Fruit fly (Drosophila melanogaster): ENCODE results near the gene CG2162.

The CG2162 gene

dm6 chr3L:3052110-3052871 lies 17.3 kb downstream of the CG2162 start, which contains the start of gene CG1271 (continued):
- TF ChIP-seq CrebB (tag; optimal IDR thresholded peaks at IDR 0.05) (peak; percentile 3), CG2199 (GFP tag; IDR thresholded peaks at IDR 0.05) (no peak), TFAM (GFP tag; optimal IDR thresholded peaks at IDR 0.05) (no peak), cas (GFP tag; IDR thresholded peaks at IDR 0.05) (no peak), Taf1 (GFP tag; IDR thresholded peaks at IDR 0.05) (peak; percentile 21; the same call in 1 of the 2 replicates), hbn (GFP tag; IDR thresholded peaks at IDR 0.05; ENCODE audit: partially characterized antibody) (no peak), CG3847 (GFP tag; IDR thresholded peaks at IDR 0.05) (peak; percentile 80), hth (optimal IDR thresholded peaks at IDR 0.05) (no peak), Neu2 (GFP tag; optimal IDR thresholded peaks at IDR 0.05; ENCODE audit: borderline replicate concordance) (peak; percentile 28), bab2 (GFP tag; optimal IDR thresholded peaks at IDR 0.05) (peak; percentile 72), ash1 (GFP tag; optimal IDR thresholded peaks at IDR 0.05) (no peak), CG17186 (GFP tag; optimal IDR thresholded peaks at IDR 0.05) (peak; percentile 86), wdn (GFP tag; IDR thresholded peaks at IDR 0.05) (peak; percentile 15; the same call in 1 of the 2 replicates), repo (GFP tag; optimal IDR thresholded peaks at IDR 0.05) (peak; percentile 38), cad (GFP tag; optimal IDR thresholded peaks at IDR 0.05) (no peak), Hey (tag; optimal IDR thresholded peaks at IDR 0.05) (no peak), C15 (GFP tag; IDR thresholded peaks at IDR 0.05) (0 out of 3 replicates have a peak, but pooled peaks have one; percentile 45), CG8281 (tag; optimal IDR thresholded peaks at IDR 0.05) (peak; percentile 23), Ssrp (tag; optimal IDR thresholded peaks at IDR 0.05) (peak; percentile 30), CG3407 (GFP tag; optimal IDR thresholded peaks at IDR 0.05) (no peak), exex (tag; optimal IDR thresholded peaks at IDR 0.05) (peak; percentile 80), pita (GFP tag; optimal IDR thresholded peaks at IDR 0.05) (no peak), CG3281 (GFP tag; optimal IDR thresholded peaks at IDR 0.05) (peak; percentile 74), Hr78 (GFP tag; optimal IDR thresholded peaks at IDR 0.05) (no peak), insv (GFP tag; optimal IDR thresholded peaks at IDR 0.05) (peak in 1 of 2 experiments; percentile 21), CG7987 (GFP tag; optimal IDR thresholded peaks at IDR 0.05) (peak; percentile 17), CG11398 (GFP tag; optimal IDR thresholded peaks at IDR 0.05) (no peak), Lhr (GFP tag; optimal IDR thresholded peaks at IDR 0.05) (peak; percentile 32), da (GFP tag; optimal IDR thresholded peaks at IDR 0.05) (peak; percentile 34), Six4 (GFP tag; optimal IDR thresholded peaks at IDR 0.05) (peak; percentile 49), CG5953 (GFP tag; IDR thresholded peaks at IDR 0.05) (no peak), CkIIα-i1 (GFP tag; IDR thresholded peaks at IDR 0.05) (no peak), CG6654 (GFP tag; optimal IDR thresholded peaks at IDR 0.05) (no peak), Trl (optimal IDR thresholded peaks at IDR 0.05) (no peak), Trl (GFP tag; optimal IDR thresholded peaks at IDR 0.05) (peak; percentile 73), CG11456 (GFP tag; IDR thresholded peaks at IDR 0.05) (peak; percentile 56; the same call in 1 of the 3 replicates), zen (tag; optimal IDR thresholded peaks at IDR 0.05) (peak; percentile 82), run (tag; optimal IDR thresholded peaks at IDR 0.05) (no peak), disco-r (GFP tag; optimal IDR thresholded peaks at IDR 0.05) (peak; percentile 37), Dll (GFP tag; IDR thresholded peaks at IDR 0.05; ENCODE audit: partially characterized antibody) (peak; percentile 40; the same call in 2 of the 4 replicates), dm (GFP tag; optimal IDR thresholded peaks at IDR 0.05) (peak; percentile 18), Atf-2 (GFP tag; optimal IDR thresholded peaks at IDR 0.05) (peak; percentile 52), lilli (GFP tag; optimal IDR thresholded peaks at IDR 0.05) (peak; percentile 74), chn (GFP tag; optimal IDR thresholded peaks at IDR 0.05) (peak; percentile 53), sisA (GFP tag; IDR thresholded peaks at IDR 0.05) (peak; percentile 55), org-1 (GFP tag; optimal IDR thresholded peaks at IDR 0.05) (peak; percentile 13), Doc3 (GFP tag; IDR thresholded peaks at IDR 0.05; ENCODE audit: partially characterized antibody) (no peak), lola (GFP tag; optimal IDR thresholded peaks at IDR 0.05) (peak in 1 of 3 experiments; percentile 37), CG7271 (tag; optimal IDR thresholded peaks at IDR 0.05) (no peak)
